Fruit fly (Drosophila melanogaster): ENCODE results near the gene Wdr82.
A peak's percentile ranks its signal among the peaks of the same experiment; 100 is the strongest.

Gene Wdr82

dm6 chr2L:8376717-8377116 lies 2.5 kb downstream of the Wdr82 start, which contains the start of the genes CG13390 and CG17294 (continued):
- peak; percentile 90 for TF ChIP-seq CG3995 (GFP tag; optimal IDR thresholded peaks at IDR 0.05)
- TF ChIP-seq psq (GFP tag; optimal IDR thresholded peaks at IDR 0.05) = peak; percentile 97
- peak; percentile 99 for TF ChIP-seq jigr1 (GFP tag; IDR thresholded peaks at IDR 0.05)
- TF ChIP-seq pum (GFP tag; optimal IDR thresholded peaks at IDR 0.05) = peak; percentile 92
- TF ChIP-seq CG8944 (GFP tag; optimal IDR thresholded peaks at IDR 0.05) = peak; percentile 84
- peak; percentile 99 for TF ChIP-seq dimm (GFP tag; IDR thresholded peaks at IDR 0.05)
- TF ChIP-seq CG6254 (GFP tag; optimal IDR thresholded peaks at IDR 0.05) = peak; percentile 97
- TF ChIP-seq Nf-YC (tag; optimal IDR thresholded peaks at IDR 0.05) = peak; percentile 95
- TF ChIP-seq disco-r (GFP tag; optimal IDR thresholded peaks at IDR 0.05) = peak; percentile 87
- TF ChIP-seq jumu (GFP tag; optimal IDR thresholded peaks at IDR 0.05) = peak; percentile 91
- TF ChIP-seq Awh (GFP tag; IDR thresholded peaks at IDR 0.05) = peak; percentile 100
- peak; percentile 99 for TF ChIP-seq CG17612 (GFP tag; IDR thresholded peaks at IDR 0.05)
- TF ChIP-seq CG8924 (tag; optimal IDR thresholded peaks at IDR 0.05) = peak; percentile 100
- peak; percentile 92 for TF ChIP-seq Hey (tag; optimal IDR thresholded peaks at IDR 0.05)
- peak; percentile 100 for TF ChIP-seq CG34376 (GFP tag; optimal IDR thresholded peaks at IDR 0.05)
- TF ChIP-seq pho (GFP tag; optimal IDR thresholded peaks at IDR 0.05) = peak; percentile 95
- peak; percentile 99 for TF ChIP-seq ase (GFP tag; IDR thresholded peaks at IDR 0.05)
- TF ChIP-seq CG32767 (GFP tag; IDR thresholded peaks at IDR 0.05) = peak; percentile 99
- TF ChIP-seq HLH3B (GFP tag; IDR thresholded peaks at IDR 0.05) = peak; percentile 100
- peak; percentile 63 for TF ChIP-seq CG42726 (GFP tag; IDR thresholded peaks at IDR 0.05; ENCODE audit: partially characterized antibody)
- peak; percentile 99 for TF ChIP-seq bcd (GFP tag; optimal IDR thresholded peaks at IDR 0.05)
- peak; percentile 87 to 95 for TF ChIP-seq chif (GFP tag; optimal IDR thresholded peaks at IDR 0.05)
- TF ChIP-seq dysf (GFP tag; IDR thresholded peaks at IDR 0.05) = peak; percentile 100
- TF ChIP-seq CG11504 (tag; optimal IDR thresholded peaks at IDR 0.05) = peak; percentile 98
- no peak for TF ChIP-seq mld (GFP tag; IDR thresholded peaks at IDR 0.05; ENCODE audit: partially characterized antibody)
- peak in 1 of 2 experiments; percentile 84 for TF ChIP-seq tll (GFP tag; optimal IDR thresholded peaks at IDR 0.05)
- peak; percentile 76 for TF ChIP-seq ab (GFP tag; optimal IDR thresholded peaks at IDR 0.05)
- TF ChIP-seq shn (GFP tag; optimal IDR thresholded peaks at IDR 0.05) = peak; percentile 77
- 0 out of 2 replicates have a peak, but pooled peaks have one; percentile 40 for TF ChIP-seq ato (GFP tag; IDR thresholded peaks at IDR 0.05; ENCODE audit: partially characterized antibody)
- peak; percentile 100 for TF ChIP-seq CG11695 (GFP tag; IDR thresholded peaks at IDR 0.05)
- TF ChIP-seq CG1529 (GFP tag; optimal IDR thresholded peaks at IDR 0.05) = peak; percentile 99
- no peak for TF ChIP-seq hth (optimal IDR thresholded peaks at IDR 0.05)
- TF ChIP-seq CG17912 (GFP tag; optimal IDR thresholded peaks at IDR 0.05) = peak; percentile 99
- TF ChIP-seq CG2678 (tag; optimal IDR thresholded peaks at IDR 0.05) = peak; percentile 100
- TF ChIP-seq CG12236 (GFP tag; optimal IDR thresholded peaks at IDR 0.05) = peak; percentile 85
- TF ChIP-seq amos (GFP tag; IDR thresholded peaks at IDR 0.05; ENCODE audit: partially characterized antibody) = peak; percentile 73
- peak; percentile 100 for TF ChIP-seq fd3F (GFP tag; optimal IDR thresholded peaks at IDR 0.05)
- TF ChIP-seq CG2889 (GFP tag; IDR thresholded peaks at IDR 0.05) = peak; percentile 99
- TF ChIP-seq sisA (GFP tag; IDR thresholded peaks at IDR 0.05) = peak; percentile 100
- peak; percentile 55 for TF ChIP-seq CG9876 (GFP tag; optimal IDR thresholded peaks at IDR 0.05)
- TF ChIP-seq CG12071 (GFP tag; optimal IDR thresholded peaks at IDR 0.05) = peak; percentile 99
- peak; percentile 100 for TF ChIP-seq CG32772 (GFP tag; IDR thresholded peaks at IDR 0.05)
- peak; percentile 97 for TF ChIP-seq CG4854 (GFP tag; optimal IDR thresholded peaks at IDR 0.05)
- TF ChIP-seq CG13624 (GFP tag; optimal IDR thresholded peaks at IDR 0.05) = peak; percentile 97
- TF ChIP-seq hkb (optimal IDR thresholded peaks at IDR 0.05) = no peak
- TF ChIP-seq hkb (GFP tag; IDR thresholded peaks at IDR 0.05) = peak; percentile 100
- peak; percentile 88 for TF ChIP-seq unc-4 (GFP tag; IDR thresholded peaks at IDR 0.05; ENCODE audit: partially characterized antibody)
- TF ChIP-seq maf-S (GFP tag; optimal IDR thresholded peaks at IDR 0.05) = peak; percentile 94
- TF ChIP-seq CG10366 (GFP tag; IDR thresholded peaks at IDR 0.05) = peak; percentile 99
- TF ChIP-seq CG12299 (tag; optimal IDR thresholded peaks at IDR 0.05) = peak; percentile 100
- TF ChIP-seq org-1 (GFP tag; optimal IDR thresholded peaks at IDR 0.05) = peak; percentile 98
- peak; percentile 99 for TF ChIP-seq CG33557 (GFP tag; optimal IDR thresholded peaks at IDR 0.05)

Data from whole organism, embryonic.